Fruit fly (Drosophila melanogaster) whole organism, embryonic: ENCODE results near the gene Tsp68C.

Experiments
- Atf6 ChIP-seq: fragments of 200-800 bp; sonication (Bioruptor generic); IDR thresholded peaks from 2 replicates; pipeline ENCODE4 v1.3.6; 2022; ENCODE audit warnings: missing biosample characterization, missing genetic modification characterization
- B-H2 ChIP-seq: fragments of 200-800 bp; sonication (Bioruptor generic); optimal IDR thresholded peaks from 2 replicates; lab custom pipeline; 2018; ENCODE audit warnings: missing biosample characterization, mild to moderate bottlenecking, missing genetic modification characterization
- CG10147 ChIP-seq: fragments of 200-800 bp; sonication (Bioruptor generic); optimal IDR thresholded peaks from 2 replicates; lab custom pipeline; 2019; ENCODE audit warnings: missing biosample characterization, mild to moderate bottlenecking, missing genetic modification characterization, moderate library complexity
- CG1024 ChIP-seq: fragments of 200-800 bp; sonication (Bioruptor generic); IDR thresholded peaks from 2 replicates; pipeline ENCODE4 v1.3.6; 2022; ENCODE audit warnings: missing biosample characterization, missing genetic modification characterization
- CG11398 ChIP-seq: fragments of 200-800 bp; sonication (Bioruptor generic); optimal IDR thresholded peaks from 2 replicates; lab custom pipeline; 2016; ENCODE audit warnings: missing biosample characterization, missing genetic modification characterization
- CG12236 ChIP-seq: fragments of 200-800 bp; sonication (Bioruptor generic); optimal IDR thresholded peaks from 2 replicates; lab custom pipeline; 2016; ENCODE audit warnings: missing biosample characterization, missing genetic modification characterization
- CG12659 ChIP-seq: fragments of 200-800 bp; sonication (Bioruptor generic); optimal IDR thresholded peaks from 3 replicates; lab custom pipeline; 2017; ENCODE audit warnings: mild to moderate bottlenecking, missing biosample characterization, missing genetic modification reagents, missing genetic modification characterization
- CG14710 ChIP-seq: fragments of 200-800 bp; sonication (Bioruptor generic); optimal IDR thresholded peaks from 3 replicates; lab custom pipeline; 2019; ENCODE audit warnings: missing biosample characterization, mild to moderate bottlenecking, missing genetic modification characterization, moderate library complexity
- CG2712 ChIP-seq: fragments of 200-800 bp; optimal IDR thresholded peaks from 3 replicates; lab custom pipeline; 2019; ENCODE audit warnings: missing biosample characterization, mild to moderate bottlenecking, missing genetic modification characterization, moderate library complexity
- CG30020 ChIP-seq: fragments of 200-800 bp; optimal IDR thresholded peaks from 2 replicates; lab custom pipeline; 2019; ENCODE audit warnings: missing biosample characterization, mild to moderate bottlenecking, missing genetic modification characterization, moderate library complexity
- CG31441 ChIP-seq: fragments of 200-800 bp; sonication (Bioruptor generic); IDR thresholded peaks from 2 replicates; pipeline ENCODE4 v1.3.6; 2022; ENCODE audit warnings: missing biosample characterization, missing genetic modification characterization
- CG32532 ChIP-seq: fragments of 200-800 bp; sonication (Bioruptor generic); IDR thresholded peaks from 2 replicates; pipeline ENCODE4 v1.3.6; 2022; ENCODE audit warnings: missing biosample characterization, missing genetic modification characterization
- CG33557 ChIP-seq: fragments of 200-800 bp; sonication (Bioruptor generic); optimal IDR thresholded peaks from 2 replicates; lab custom pipeline; 2019; ENCODE audit warnings: missing biosample characterization, mild to moderate bottlenecking, missing genetic modification characterization, moderate library complexity
- CG3995 ChIP-seq: fragments of 200-800 bp; sonication (Bioruptor generic); optimal IDR thresholded peaks from 3 replicates; lab custom pipeline; 2016; ENCODE audit warnings: missing biosample characterization, missing genetic modification characterization
- CG4282 ChIP-seq: fragments of 200-800 bp; sonication (Bioruptor generic); optimal IDR thresholded peaks from 2 replicates; lab custom pipeline; 2016; ENCODE audit warnings: missing biosample characterization, missing genetic modification characterization
- CG6813 ChIP-seq: fragments of 200-800 bp; sonication (Bioruptor generic); optimal IDR thresholded peaks from 2 replicates; lab custom pipeline; 2017; ENCODE audit warnings: missing biosample characterization, missing genetic modification characterization, mild to moderate bottlenecking, moderate library complexity, missing genetic modification reagents
- CG6854 ChIP-seq: fragments of 200-800 bp; sonication (Bioruptor generic); optimal IDR thresholded peaks from 3 replicates; lab custom pipeline; 2017; ENCODE audit warnings: missing biosample characterization, mild to moderate bottlenecking, missing genetic modification characterization
- CG7271 ChIP-seq: fragments of 200-800 bp; sonication (Bioruptor generic); optimal IDR thresholded peaks from 2 replicates; lab custom pipeline; 2018; ENCODE audit warnings: missing biosample characterization, mild to moderate bottlenecking, missing genetic modification characterization, moderate library complexity
- CG7357 ChIP-seq: fragments of 200-800 bp; sonication (Bioruptor generic); IDR thresholded peaks from 3 replicates; pipeline ENCODE4 v1.3.6; 2022; ENCODE audit warnings: missing biosample characterization, missing genetic modification characterization
- CG7372 ChIP-seq: fragments of 200-800 bp; sonication (Bioruptor generic); IDR thresholded peaks from 2 replicates; pipeline ENCODE4 v1.3.6; 2022; ENCODE audit warnings: missing biosample characterization, missing genetic modification characterization
- CG7786 ChIP-seq: fragments of 200-800 bp; sonication (Bioruptor generic); optimal IDR thresholded peaks from 2 replicates; lab custom pipeline; 2016; ENCODE audit warnings: missing biosample characterization, missing genetic modification characterization
- CG9215 ChIP-seq: fragments of 200-800 bp; sonication (Bioruptor generic); IDR thresholded peaks from 2 replicates; pipeline ENCODE4 v1.3.6; 2022; ENCODE audit warnings: missing biosample characterization, missing genetic modification characterization
- CkIIα-i1 ChIP-seq: fragments of 200-800 bp; sonication (Bioruptor generic); IDR thresholded peaks from 2 replicates; pipeline ENCODE4 v1.3.6; 2022; ENCODE audit warnings: missing biosample characterization, missing genetic modification characterization
- Dad ChIP-seq: fragments of 200-800 bp; sonication (Bioruptor generic); optimal IDR thresholded peaks from 3 replicates; lab custom pipeline; 2016; ENCODE audit warnings: missing biosample characterization, missing genetic modification characterization
- Dip3 ChIP-seq: fragments of 200-800 bp; sonication (Bioruptor generic); optimal IDR thresholded peaks from 3 replicates; lab custom pipeline; 2016; ENCODE audit warnings: missing biosample characterization, missing genetic modification characterization
- Eip74EF ChIP-seq, 2 experiments: fragments of 200-800 bp in 1 of 2; fragments of >200 bp in 1 of 2; sonication (Bioruptor generic) in 1 of 2; optimal IDR thresholded peaks; 2 replicates each; lab custom pipeline; 2017 to 2019; ENCODE audit warnings: missing biosample characterization in 2 of 2, missing genetic modification characterization in 2 of 2, mild to moderate bottlenecking in 1 of 2, moderate library complexity in 1 of 2
- Gug ChIP-seq: fragments of 200-800 bp; sonication (Bioruptor generic); IDR thresholded peaks from 4 replicates; pipeline ENCODE4 v1.3.6; 2022; ENCODE audit warnings: missing biosample characterization, missing genetic modification characterization
- HmgZ ChIP-seq: fragments of 200-800 bp; sonication (Bioruptor generic); optimal IDR thresholded peaks from 2 replicates; lab custom pipeline; 2018; ENCODE audit warnings: missing biosample characterization, mild to moderate bottlenecking, missing genetic modification characterization
- Hr3 ChIP-seq: fragments of 200-800 bp; sonication (Bioruptor generic); optimal IDR thresholded peaks from 3 replicates; lab custom pipeline; 2016; ENCODE audit warnings: missing biosample characterization, missing genetic modification characterization
- Kr ChIP-seq: fragments of 200-800 bp; sonication (Bioruptor generic); optimal IDR thresholded peaks from 2 replicates; lab custom pipeline; 2017; ENCODE audit warnings: missing biosample characterization, mild to moderate bottlenecking, missing genetic modification characterization
- Lim3 ChIP-seq: fragments of 200-800 bp; sonication (Bioruptor generic); IDR thresholded peaks from 2 replicates; pipeline ENCODE4 v1.3.6; 2022; ENCODE audit warnings: missing biosample characterization, missing genetic modification characterization
- Max ChIP-seq: fragments of 200-800 bp; sonication (Bioruptor generic); optimal IDR thresholded peaks from 2 replicates; lab custom pipeline; 2016; ENCODE audit warnings: missing biosample characterization, mild to moderate bottlenecking, missing genetic modification characterization
- Myb ChIP-seq: fragments of 200-800 bp; sonication (Bioruptor generic); optimal IDR thresholded peaks from 2 replicates; lab custom pipeline; 2016; ENCODE audit warnings: missing biosample characterization, missing genetic modification characterization
- Opbp ChIP-seq: fragments of 200-800 bp; sonication (Bioruptor generic); IDR thresholded peaks from 3 replicates; pipeline ENCODE4 v1.3.6; 2022; ENCODE audit warnings: missing biosample characterization, missing genetic modification characterization; ENCODE audit not compliant: partially characterized antibody
- Xbp1 ChIP-seq: fragments of 200-800 bp; sonication (Bioruptor generic); optimal IDR thresholded peaks from 3 replicates; lab custom pipeline; 2016; ENCODE audit warnings: missing biosample characterization, mild to moderate bottlenecking, missing genetic modification characterization
- Xrp1 ChIP-seq: fragments of 200-800 bp; sonication (Bioruptor generic); IDR thresholded peaks from 2 replicates; pipeline ENCODE4 v1.3.6; 2022; ENCODE audit warnings: missing biosample characterization, missing genetic modification characterization
- ac ChIP-seq: fragments of 200-800 bp; sonication (Bioruptor generic); optimal IDR thresholded peaks from 3 replicates; lab custom pipeline; 2017; ENCODE audit warnings: missing biosample characterization, mild to moderate bottlenecking, missing genetic modification characterization
- ato ChIP-seq: fragments of 200-800 bp; sonication (Bioruptor generic); IDR thresholded peaks from 2 replicates; pipeline ENCODE4 v1.3.6; 2022; ENCODE audit warnings: missing biosample characterization, missing genetic modification characterization; ENCODE audit not compliant: partially characterized antibody
- bcd ChIP-seq: fragments of 200-800 bp; sonication (Bioruptor generic); optimal IDR thresholded peaks from 2 replicates; lab custom pipeline; 2017; ENCODE audit warnings: missing biosample characterization, mild to moderate bottlenecking, missing genetic modification characterization
- chinmo ChIP-seq: fragments of 200-800 bp; sonication (Bioruptor generic); IDR thresholded peaks from 4 replicates; pipeline ENCODE4 v1.3.6; 2022; ENCODE audit warnings: missing biosample characterization, missing genetic modification characterization; ENCODE audit not compliant: partially characterized antibody
- chn ChIP-seq: fragments of 200-800 bp; sonication (Bioruptor generic); optimal IDR thresholded peaks from 2 replicates; lab custom pipeline; 2016; ENCODE audit warnings: missing biosample characterization, missing genetic modification characterization
- crp ChIP-seq, 2 experiments: fragments of 200-800 bp; sonication (Bioruptor generic); optimal IDR thresholded peaks; 2 replicates in 1 of 2; 3 replicates in 1 of 2; lab custom pipeline; 2017; ENCODE audit warnings: missing biosample characterization in 2 of 2, missing genetic modification characterization in 2 of 2, mild to moderate bottlenecking in 1 of 2, moderate library complexity in 1 of 2
- cwo ChIP-seq: fragments of 200-800 bp; sonication (Bioruptor generic); optimal IDR thresholded peaks from 3 replicates; lab custom pipeline; 2017; ENCODE audit warnings: missing biosample characterization, missing genetic modification characterization, mild to moderate bottlenecking, moderate library complexity, missing genetic modification reagents
- dati ChIP-seq: fragments of 200-800 bp; sonication (Bioruptor generic); IDR thresholded peaks from 2 replicates; pipeline ENCODE4 v1.3.6; 2022; ENCODE audit warnings: missing biosample characterization, missing genetic modification characterization
- gce ChIP-seq: fragments of 200-800 bp; sonication (Bioruptor generic); IDR thresholded peaks from 3 replicates; pipeline ENCODE4 v1.3.6; 2022; ENCODE audit warnings: missing biosample characterization, missing genetic modification characterization
- nerfin-1 ChIP-seq: fragments of 200-800 bp; sonication (Bioruptor generic); optimal IDR thresholded peaks from 3 replicates; lab custom pipeline; 2019; ENCODE audit warnings: missing biosample characterization, mild to moderate bottlenecking, missing genetic modification characterization, moderate library complexity
- ranshi ChIP-seq: fragments of 200-800 bp; sonication (Bioruptor generic); IDR thresholded peaks from 2 replicates; pipeline ENCODE4 v1.3.6; 2022; ENCODE audit warnings: missing biosample characterization, missing genetic modification characterization
- scrt ChIP-seq: fragments of 200-800 bp; sonication (Bioruptor generic); optimal IDR thresholded peaks from 2 replicates; lab custom pipeline; 2018; ENCODE audit warnings: missing biosample characterization, mild to moderate bottlenecking, missing genetic modification characterization, moderate library complexity
- vnd ChIP-seq: fragments of 200-800 bp; sonication (Bioruptor generic); IDR thresholded peaks from 3 replicates; pipeline ENCODE4 v1.3.6; 2022; ENCODE audit warnings: missing biosample characterization, missing genetic modification characterization; ENCODE audit not compliant: partially characterized antibody
- vvl ChIP-seq: fragments of 200-800 bp; sonication (Bioruptor generic); IDR thresholded peaks from 2 replicates; pipeline ENCODE4 v1.3.6; 2022; ENCODE audit warnings: missing biosample characterization, missing genetic modification characterization

Gene Tsp68C

DNA sequence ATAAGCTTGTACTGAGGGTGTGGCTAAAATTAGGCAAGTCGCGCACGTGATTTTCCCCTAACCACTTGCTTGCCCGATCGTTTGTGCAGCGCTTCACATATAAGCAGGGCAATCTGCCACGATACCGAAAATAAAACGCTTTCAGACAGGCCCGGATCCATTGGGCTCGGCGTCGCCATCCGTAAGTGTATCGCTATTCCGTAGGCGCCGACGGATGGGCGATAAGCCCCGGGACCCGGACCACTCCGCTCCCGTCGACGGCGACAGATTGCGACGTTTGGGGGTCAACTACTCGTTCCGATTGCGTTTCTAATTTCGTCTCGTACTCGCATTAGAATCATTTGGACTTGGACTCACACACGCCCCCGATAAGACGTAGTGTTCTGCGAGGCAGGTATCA is 18.9 kb downstream of the Tsp68C start (continued):
- TF ChIP-seq ac (peak; percentile 4), Opbp (peak; percentile 92), Dip3 (GFP tag; lab: Kevin White, UChicago) (peak; percentile 72), CG31441 (GFP tag; lab: Robert Waterston, UW) (peak; percentile 56; the same call in 1 of the 2 replicates), Myb (GFP tag; lab: Kevin White, UChicago) (peak; percentile 78), Gug (peak; percentile 100), CG12236 (GFP tag; lab: Kevin White, UChicago) (peak; percentile 61), CG7271 (no peak), CG4282 (GFP tag; lab: Kevin White, UChicago) (peak; percentile 84), Hr3 (GFP tag; lab: Kevin White, UChicago) (peak; percentile 85), CG6813 (GFP tag; lab: Kevin White, UChicago) (peak; percentile 35), crp (GFP tag; optimal IDR thresholded peaks at IDR 0.05; lab: Kevin White, UChicago) (peak in 1 of 2 experiments; percentile 27), Atf6 (peak; percentile 91), dati (GFP tag; lab: Robert Waterston, UW) (no peak), CG30020 (no peak), Max (GFP tag; lab: Kevin White, UChicago) (no peak), bcd (GFP tag; lab: Kevin White, UChicago) (peak; percentile 69), gce (GFP tag; lab: Robert Waterston, UW) (peak; percentile 64; the same call in 1 of the 3 replicates), ranshi (peak; percentile 74), scrt (no peak), CG9215 (GFP tag; lab: Robert Waterston, UW) (peak; percentile 79), cwo (peak; percentile 100), CG7786 (GFP tag; lab: Kevin White, UChicago) (peak; percentile 89), nerfin-1 (tag; lab: Kevin White, UChicago) (no peak), vnd (no peak), Kr (no peak), Dad (GFP tag; lab: Kevin White, UChicago) (peak; percentile 88), ato (GFP tag; lab: Robert Waterston, UW) (0 out of 2 replicates have a peak, but pooled peaks have one; percentile 22), CG33557 (GFP tag; lab: Kevin White, UChicago) (peak; percentile 12), CkIIα-i1 (no peak), Xbp1 (peak; percentile 94), Xrp1 (peak; percentile 78), CG12659 (GFP tag; lab: Kevin White, UChicago) (peak; percentile 81), B-H2 (GFP tag; lab: Kevin White, UChicago) (peak; percentile 88), CG6854 (GFP tag; lab: Kevin White, UChicago) (peak; percentile 52), CG32532 (GFP tag; lab: Robert Waterston, UW) (peak; percentile 91), CG7372 (GFP tag; lab: Robert Waterston, UW) (peak; percentile 84), Eip74EF (GFP tag; optimal IDR thresholded peaks at IDR 0.05; lab: Kevin White, UChicago) (no peak), vvl (GFP tag; lab: Robert Waterston, UW) (peak; percentile 90), HmgZ (peak; percentile 93), CG7357 (peak; percentile 78; the same call in 2 of the 3 replicates), chinmo (GFP tag; lab: Robert Waterston, UW) (peak; percentile 99), CG1024 (no peak), CG2712 (tag; lab: Kevin White, UChicago) (peak; percentile 67), CG10147 (GFP tag; lab: Kevin White, UChicago) (no peak), CG3995 (GFP tag; lab: Kevin White, UChicago) (no peak), CG14710 (no peak), Lim3 (GFP tag; lab: Robert Waterston, UW) (peak; percentile 73), CG11398 (GFP tag; lab: Kevin White, UChicago) (peak; percentile 69), chn (GFP tag; lab: Kevin White, UChicago) (peak; percentile 87)
